Worm (Caenorhabditis elegans) whole organism, young adult: ENCODE data around the gene ugt-35.

Experiments
- B0035.1 ChIP-seq: sonication (generic microtip); optimal IDR thresholded peaks from 2 replicates; lab custom pipeline; 2016; ENCODE audit warnings: missing genetic modification characterization, mild to moderate bottlenecking, missing compliant biosample characterization, missing genotype, missing genetic modification reagents
- B0336.3 ChIP-seq: fragments of 200-800 bp; sonication (Bioruptor generic); IDR thresholded peaks from 2 replicates; pipeline ENCODE4 v1.3.6; 2022; ENCODE audit warnings: missing genetic modification characterization, missing compliant biosample characterization
- C17E4.6 ChIP-seq: fragments of 200-800 bp; sonication (Bioruptor generic); IDR thresholded peaks from 2 replicates; pipeline ENCODE4 v1.3.6; 2022; ENCODE audit warnings: missing genetic modification reagents, missing genetic modification characterization, missing compliant biosample characterization
- D2030.7 ChIP-seq: fragments of 200-800 bp; sonication (Bioruptor generic); IDR thresholded peaks from 2 replicates; pipeline ENCODE4 v1.3.6; 2022; ENCODE audit warnings: missing genetic modification reagents, missing genetic modification characterization, missing compliant biosample characterization
- F10E7.11 ChIP-seq: sonication (generic microtip); optimal IDR thresholded peaks from 2 replicates; lab custom pipeline; 2017; ENCODE audit warnings: mild to moderate bottlenecking, missing genetic modification characterization, moderate library complexity, missing compliant biosample characterization
- F33H1.4 ChIP-seq: fragments of 200-800 bp; sonication (Bioruptor generic); IDR thresholded peaks from 2 replicates; pipeline ENCODE4 v1.3.6; 2022; ENCODE audit warnings: missing genetic modification reagents, missing genetic modification characterization, missing compliant biosample characterization
- F39B2.1 ChIP-seq: fragments of 200-800 bp; sonication (Bioruptor generic); IDR thresholded peaks from 2 replicates; pipeline ENCODE4 v1.3.6; 2022; ENCODE audit warnings: missing genetic modification reagents, missing genetic modification characterization, missing compliant biosample characterization
- F57C9.4 ChIP-seq: sonication (generic microtip); optimal IDR thresholded peaks from 2 replicates; lab custom pipeline; 2017; ENCODE audit warnings: mild to moderate bottlenecking, missing genetic modification characterization, missing compliant biosample characterization
- K11D2.4 ChIP-seq: fragments of 200-800 bp; sonication (Bioruptor generic); IDR thresholded peaks from 2 replicates; pipeline ENCODE4 v1.3.6; 2022; ENCODE audit warnings: missing genetic modification reagents, missing genetic modification characterization, missing compliant biosample characterization
- Y53F4B.3 ChIP-seq: fragments of 200-800 bp; sonication (Bioruptor generic); IDR thresholded peaks from 2 replicates; pipeline ENCODE4 v1.3.6; 2022; ENCODE audit warnings: missing genetic modification reagents, missing genetic modification characterization, missing compliant biosample characterization
- aptf-3 ChIP-seq: fragments of 200-800 bp; sonication (Bioruptor generic); IDR thresholded peaks from 2 replicates; pipeline ENCODE4 v1.3.6; 2022; ENCODE audit warnings: missing genetic modification characterization, missing compliant biosample characterization
- athp-1 ChIP-seq: sonication (generic microtip); optimal IDR thresholded peaks from 2 replicates; lab custom pipeline; 2017; ENCODE audit warnings: mild to moderate bottlenecking, missing genetic modification characterization, missing compliant biosample characterization
- attf-3 ChIP-seq: fragments of 200-800 bp; sonication (Bioruptor generic); conservative IDR thresholded peaks from 2 replicates; pipeline ENCODE4 v1.3.6; 2022; ENCODE audit warnings: missing genetic modification reagents, missing genetic modification characterization, missing compliant biosample characterization
- bed-1 ChIP-seq: fragments of 200-800 bp; sonication (Bioruptor generic); IDR thresholded peaks from 2 replicates; pipeline ENCODE4 v1.3.6; 2022; ENCODE audit warnings: missing genetic modification reagents, missing genetic modification characterization, missing compliant biosample characterization
- bed-2 ChIP-seq: fragments of 200-800 bp; sonication (Bioruptor generic); IDR thresholded peaks from 2 replicates; pipeline ENCODE4 v1.3.6; 2022; ENCODE audit warnings: missing genetic modification reagents, missing genetic modification characterization, missing compliant biosample characterization
- ccch-3 ChIP-seq: fragments of 200-800 bp; sonication (Bioruptor generic); optimal IDR thresholded peaks from 2 replicates; lab custom pipeline; 2018; ENCODE audit warnings: mild to moderate bottlenecking, missing genetic modification characterization, missing compliant biosample characterization
- ceh-100 ChIP-seq: fragments of 200-800 bp; sonication (Bioruptor generic); IDR thresholded peaks from 2 replicates; pipeline ENCODE4 v1.3.6; 2022; ENCODE audit warnings: missing genetic modification reagents, missing genetic modification characterization, missing compliant biosample characterization
- ceh-27 ChIP-seq: fragments of 200-800 bp; sonication (Bioruptor generic); optimal IDR thresholded peaks from 2 replicates; lab custom pipeline; 2018; ENCODE audit warnings: mild to moderate bottlenecking, missing genetic modification characterization, moderate library complexity, missing compliant biosample characterization
- ceh-91 ChIP-seq: fragments of 200-800 bp; sonication (Bioruptor generic); IDR thresholded peaks from 2 replicates; pipeline ENCODE4 v1.3.6; 2022; ENCODE audit warnings: missing genetic modification reagents, missing genetic modification characterization, missing compliant biosample characterization
- chd-7 ChIP-seq: sonication (generic microtip); optimal IDR thresholded peaks from 2 replicates; lab custom pipeline; 2016; ENCODE audit warnings: mild to moderate bottlenecking, missing genetic modification characterization, moderate library complexity, missing compliant biosample characterization
- efl-1 ChIP-seq: fragments of 150-350 bp; optimal IDR thresholded peaks from 2 replicates; lab custom pipeline; 2014; ENCODE audit warnings: missing biosample characterization, missing genetic modification reagents, missing genetic modification characterization
- egl-18 ChIP-seq: fragments of 200-800 bp; sonication (Bioruptor generic); IDR thresholded peaks from 2 replicates; pipeline ENCODE4 v1.3.6; 2022; ENCODE audit warnings: missing genetic modification reagents, missing genetic modification characterization, missing compliant biosample characterization
- egl-44 ChIP-seq: fragments of 200-800 bp; sonication (Bioruptor generic); IDR thresholded peaks from 2 replicates; pipeline ENCODE4 v1.3.6; 2022; ENCODE audit warnings: missing genetic modification reagents, missing genetic modification characterization, missing compliant biosample characterization
- egrh-3 ChIP-seq: fragments of 200-800 bp; sonication (Bioruptor generic); IDR thresholded peaks from 2 replicates; pipeline ENCODE4 v1.3.6; 2022; ENCODE audit warnings: missing genetic modification reagents, missing genetic modification characterization, missing compliant biosample characterization
- him-1 ChIP-seq: sonication (generic microtip); optimal IDR thresholded peaks from 2 replicates; lab custom pipeline; 2016; ENCODE audit warnings: missing genotype, missing genetic modification reagents, missing genetic modification characterization, missing compliant biosample characterization
- lag-1 ChIP-seq: fragments of 200-800 bp; sonication (Bioruptor generic); IDR thresholded peaks from 2 replicates; pipeline ENCODE4 v1.3.6; 2022; ENCODE audit warnings: missing genetic modification reagents, missing genetic modification characterization, missing compliant biosample characterization
- let-526 ChIP-seq: fragments of 200-800 bp; sonication (Bioruptor generic); IDR thresholded peaks from 2 replicates; pipeline ENCODE4 v1.3.6; 2022; ENCODE audit warnings: missing genetic modification reagents, missing genetic modification characterization, missing compliant biosample characterization
- let-607 ChIP-seq, 2 experiments: fragments of 200-800 bp in 1 of 2; sonication (Bioruptor generic) in 1 of 2; sonication (generic microtip) in 1 of 2; optimal IDR thresholded peaks; 2 replicates each; lab custom pipeline; 2016 to 2018; ENCODE audit warnings: mild to moderate bottlenecking in 2 of 2, missing compliant biosample characterization in 2 of 2, missing genetic modification characterization in 2 of 2, moderate library complexity in 2 of 2, missing genotype in 1 of 2
- lin-26 ChIP-seq: fragments of 200-800 bp; sonication (Bioruptor generic); IDR thresholded peaks from 2 replicates; pipeline ENCODE4 v1.3.6; 2022; ENCODE audit warnings: missing genetic modification reagents, missing genetic modification characterization, missing compliant biosample characterization
- lin-35 ChIP-seq, 3 experiments: fragments of 150-350 bp in 2 of 3; sonication (generic microtip) in 1 of 3; optimal IDR thresholded peaks; 2 replicates each; lab custom pipeline; 2014 to 2018; ENCODE audit warnings: missing biosample characterization in 3 of 3, missing genetic modification characterization in 3 of 3, missing genetic modification reagents in 3 of 3
- lin-40 ChIP-seq: sonication (generic microtip); optimal IDR thresholded peaks from 2 replicates; lab custom pipeline; 2016; ENCODE audit warnings: missing genetic modification characterization, mild to moderate bottlenecking, missing compliant biosample characterization, missing genotype, missing genetic modification reagents
- lin-54 ChIP-seq: fragments of 200-800 bp; sonication (Bioruptor generic); optimal IDR thresholded peaks from 2 replicates; lab custom pipeline; 2018; ENCODE audit warnings: mild to moderate bottlenecking, missing genetic modification characterization, missing compliant biosample characterization
- mxl-1 ChIP-seq: sonication (generic microtip); optimal IDR thresholded peaks from 2 replicates; lab custom pipeline; 2016; ENCODE audit warnings: missing genetic modification characterization, missing compliant biosample characterization
- nfyb-1 ChIP-seq: fragments of 200-800 bp; sonication (Bioruptor generic); IDR thresholded peaks from 2 replicates; pipeline ENCODE4 v1.3.6; 2022; ENCODE audit warnings: missing genetic modification reagents, missing genetic modification characterization, missing compliant biosample characterization
- nhr-27 ChIP-seq: fragments of 200-800 bp; sonication (Bioruptor generic); optimal IDR thresholded peaks from 2 replicates; lab custom pipeline; 2018; ENCODE audit warnings: mild to moderate bottlenecking, missing genetic modification characterization, moderate library complexity, missing compliant biosample characterization
- pha-4 ChIP-seq: fragments of 150-350 bp; sonication (generic microtip); optimal IDR thresholded peaks from 2 replicates; lab custom pipeline; 2014; ENCODE audit warnings: missing biosample characterization, missing genetic modification reagents, missing genetic modification characterization
- repo-1 ChIP-seq: sonication (generic microtip); optimal IDR thresholded peaks from 2 replicates; lab custom pipeline; 2017; ENCODE audit warnings: mild to moderate bottlenecking, missing genetic modification characterization, missing compliant biosample characterization
- sdz-38 ChIP-seq: sonication (generic microtip); optimal IDR thresholded peaks from 2 replicates; lab custom pipeline; 2016; ENCODE audit warnings: missing genotype, missing genetic modification characterization, missing compliant biosample characterization
- sea-2 ChIP-seq: fragments of 200-800 bp; sonication (Bioruptor generic); IDR thresholded peaks from 2 replicates; pipeline ENCODE4 v1.3.6; 2022; ENCODE audit warnings: missing genetic modification characterization, missing compliant biosample characterization
- snpc-1.1 ChIP-seq: sonication (generic microtip); optimal IDR thresholded peaks from 2 replicates; lab custom pipeline; 2017; ENCODE audit warnings: missing genetic modification characterization, mild to moderate bottlenecking, missing compliant biosample characterization, antibody characterized with exemption, moderate library complexity, missing genotype, missing genetic modification reagents; ENCODE audit not compliant: insufficient read depth
- tbx-9 ChIP-seq: sonication (generic microtip); optimal IDR thresholded peaks from 2 replicates; lab custom pipeline; 2016; ENCODE audit warnings: borderline replicate concordance, missing genetic modification characterization, inconsistent platforms, missing compliant biosample characterization
- tlf-1 ChIP-seq: fragments of 200-800 bp; sonication (Bioruptor generic); optimal IDR thresholded peaks from 2 replicates; lab custom pipeline; 2018; ENCODE audit warnings: mild to moderate bottlenecking, missing genetic modification characterization, missing compliant biosample characterization
- unc-130 ChIP-seq: sonication (generic microtip); optimal IDR thresholded peaks from 2 replicates; lab custom pipeline; 2016; ENCODE audit warnings: missing genetic modification reagents, missing genetic modification characterization, missing compliant biosample characterization
- xnd-1 ChIP-seq: sonication (generic microtip); optimal IDR thresholded peaks from 2 replicates; lab custom pipeline; 2016; ENCODE audit warnings: missing genotype, missing genetic modification reagents, missing genetic modification characterization, missing compliant biosample characterization
- zim-3 ChIP-seq: sonication (generic microtip); optimal IDR thresholded peaks from 2 replicates; lab custom pipeline; 2017; ENCODE audit warnings: mild to moderate bottlenecking, missing genetic modification characterization, moderate library complexity, missing compliant biosample characterization
- ztf-22 ChIP-seq: fragments of 200-800 bp; sonication (Bioruptor generic); optimal IDR thresholded peaks from 2 replicates; lab custom pipeline; 2018; ENCODE audit warnings: mild to moderate bottlenecking, missing genetic modification characterization, moderate library complexity, missing compliant biosample characterization

The ugt-35 gene

ce11 chrV:10661417-10661945, 7.4 kb upstream of the ugt-35 start, which contains the start of gene sqv-4 (continued):
- TF ChIP-seq xnd-1: peak; percentile 66
- no peak for TF ChIP-seq F33H1.4
- no peak for TF ChIP-seq K11D2.4 (GFP tag; lab: Robert Waterston, UW)
- no peak for TF ChIP-seq snpc-1.1 (tag; lab: Kevin White, UChicago)
- no peak for TF ChIP-seq Y53F4B.3 (GFP tag; lab: Robert Waterston, UW)
- no peak for TF ChIP-seq egl-18 (GFP tag; lab: Robert Waterston, UW)
- no peak for TF ChIP-seq ceh-100
- no peak for TF ChIP-seq athp-1 (tag; lab: Kevin White, UChicago)
- TF ChIP-seq efl-1 (GFP tag; lab: Kevin White, UChicago): peak; percentile 51
- no peak for TF ChIP-seq sdz-38 (tag; lab: Kevin White, UChicago)
- TF ChIP-seq attf-3 (GFP tag; lab: Robert Waterston, UW): no peak
- TF ChIP-seq egrh-3 (GFP tag; lab: Robert Waterston, UW): no peak
- TF ChIP-seq lin-54 (GFP tag; lab: Kevin White, UChicago): peak; percentile 77
- no peak for TF ChIP-seq aptf-3 (GFP tag; lab: Robert Waterston, UW)
- TF ChIP-seq let-526 (GFP tag; lab: Robert Waterston, UW): no peak
- no peak for TF ChIP-seq ceh-27 (GFP tag; lab: Kevin White, UChicago)
- TF ChIP-seq lag-1 (GFP tag; lab: Robert Waterston, UW): no peak
- no peak for TF ChIP-seq bed-1
- no peak for TF ChIP-seq unc-130 (GFP tag; lab: Kevin White, UChicago)
- TF ChIP-seq F10E7.11 (tag; lab: Kevin White, UChicago): no peak
- TF ChIP-seq ztf-22: no peak
- TF ChIP-seq tlf-1: no peak
- TF ChIP-seq B0035.1 (tag; lab: Kevin White, UChicago): no peak
- TF ChIP-seq let-607 (tag; optimal IDR thresholded peaks at IDR 0.05; lab: Kevin White, UChicago): no peak
- TF ChIP-seq nfyb-1 (GFP tag; lab: Robert Waterston, UW): 0 out of 2 replicates have a peak, but pooled peaks have one; percentile 29
- TF ChIP-seq lin-40 (tag; lab: Kevin White, UChicago): no peak
- TF ChIP-seq egl-44 (GFP tag; lab: Robert Waterston, UW): no peak

ce11 chrV:10659343-10659742, 5.3 kb upstream of the ugt-35 start:
- TF ChIP-seq B0336.3 (GFP tag; lab: Robert Waterston, UW): peak; percentile 29; the same call in 1 of the 2 replicates
- no peak for TF ChIP-seq athp-1 (tag; lab: Kevin White, UChicago)
- no peak for TF ChIP-seq lin-35 (GFP tag; optimal IDR thresholded peaks at IDR 0.05; lab: Kevin White, UChicago)
- TF ChIP-seq ztf-22: no peak
- no peak for TF ChIP-seq sdz-38 (tag; lab: Kevin White, UChicago)
- TF ChIP-seq him-1 (tag; lab: Kevin White, UChicago): peak; percentile 5
- TF ChIP-seq chd-7 (tag; lab: Kevin White, UChicago): no peak
- no peak for TF ChIP-seq repo-1 (tag; lab: Kevin White, UChicago)
- TF ChIP-seq C17E4.6 (GFP tag; lab: Robert Waterston, UW): 0 out of 2 replicates have a peak, but pooled peaks have one; percentile 43
- no peak for TF ChIP-seq tbx-9 (tag; lab: Kevin White, UChicago)
- no peak for TF ChIP-seq xnd-1
- no peak for TF ChIP-seq pha-4
- TF ChIP-seq D2030.7 (GFP tag; lab: Robert Waterston, UW): 0 out of 2 replicates have a peak, but pooled peaks have one; percentile 12
- no peak for TF ChIP-seq ceh-27 (GFP tag; lab: Kevin White, UChicago)
- TF ChIP-seq mxl-1: peak; percentile 10
- no peak for TF ChIP-seq F57C9.4 (tag; lab: Kevin White, UChicago)
- TF ChIP-seq bed-2 (GFP tag; lab: Robert Waterston, UW): no peak
- no peak for TF ChIP-seq ccch-3 (GFP tag; lab: Kevin White, UChicago)
- no peak for TF ChIP-seq F39B2.1 (GFP tag; lab: Robert Waterston, UW)
- no peak for TF ChIP-seq egrh-3 (GFP tag; lab: Robert Waterston, UW)
- TF ChIP-seq F10E7.11 (tag; lab: Kevin White, UChicago): no peak
- TF ChIP-seq sea-2 (GFP tag; lab: Robert Waterston, UW): no peak
- peak; percentile 27; the same call in 1 of the 2 replicates for TF ChIP-seq lin-26 (GFP tag; lab: Robert Waterston, UW)
- no peak for TF ChIP-seq zim-3 (tag; lab: Kevin White, UChicago)
- TF ChIP-seq let-526 (GFP tag; lab: Robert Waterston, UW): no peak
- TF ChIP-seq nhr-27: no peak
- TF ChIP-seq nfyb-1 (GFP tag; lab: Robert Waterston, UW): no peak
- TF ChIP-seq ceh-91 (GFP tag; lab: Robert Waterston, UW): no peak
